Fruit fly (Drosophila melanogaster): ENCODE measurements around the gene Srp68.

The Srp68 gene

dm6 chr3L:9011485-9012389 lies 36.9 kb downstream of the Srp68 start (continued):
- no peak for TF ChIP-seq CG3281 (GFP tag; optimal IDR thresholded peaks at IDR 0.05)
- TF ChIP-seq CG10462 (GFP tag; optimal IDR thresholded peaks at IDR 0.05): peak; percentile 54
- TF ChIP-seq CG8924 (tag; optimal IDR thresholded peaks at IDR 0.05): peak; percentile 78
- TF ChIP-seq CG6654 (GFP tag; optimal IDR thresholded peaks at IDR 0.05): peak; percentile 38
- TF ChIP-seq CG18764 (GFP tag; optimal IDR thresholded peaks at IDR 0.05): peak; percentile 65
- TF ChIP-seq Xrp1 (GFP tag; IDR thresholded peaks at IDR 0.05): peak; percentile 93
- peak in 1 of 3 experiments; percentile 86 for TF ChIP-seq lola (GFP tag; optimal IDR thresholded peaks at IDR 0.05)
- TF ChIP-seq jumu (GFP tag; optimal IDR thresholded peaks at IDR 0.05): peak; percentile 85
- TF ChIP-seq TFAM (GFP tag; optimal IDR thresholded peaks at IDR 0.05): no peak
- peak; percentile 77 for TF ChIP-seq fd102C (GFP tag; optimal IDR thresholded peaks at IDR 0.05)
- TF ChIP-seq Side (GFP tag; optimal IDR thresholded peaks at IDR 0.05): peak; percentile 81
- TF ChIP-seq CG4404 (GFP tag; IDR thresholded peaks at IDR 0.05): peak; percentile 93
- TF ChIP-seq CG2202 (tag; optimal IDR thresholded peaks at IDR 0.05): peak; percentile 70
- TF ChIP-seq Oli (tag; optimal IDR thresholded peaks at IDR 0.05): peak; percentile 69
- peak; percentile 59 for TF ChIP-seq CG17186 (GFP tag; optimal IDR thresholded peaks at IDR 0.05)
- 0 out of 2 replicates have a peak, but pooled peaks have one; percentile 43 for TF ChIP-seq CG32767 (GFP tag; IDR thresholded peaks at IDR 0.05)
- TF ChIP-seq Med (GFP tag): peak; percentile 85
- no peak; the same call in 2 of the 3 replicates for TF ChIP-seq sr (GFP tag; IDR thresholded peaks at IDR 0.05)
- TF ChIP-seq Ada2b (GFP tag; IDR thresholded peaks at IDR 0.05): peak; percentile 58
- peak; percentile 92 for TF ChIP-seq ci (GFP tag; IDR thresholded peaks at IDR 0.05)

dm6 chr3L:9013745-9014144 lies 38.9 kb downstream of the Srp68 start:
- TF ChIP-seq Nf-YB (GFP tag; optimal IDR thresholded peaks at IDR 0.05) (no peak), zen (tag; optimal IDR thresholded peaks at IDR 0.05) (peak; percentile 93), twi (tag; optimal IDR thresholded peaks at IDR 0.05) (peak; percentile 16)

dm6 chr3L:9017414-9017813 lies 42.6 kb downstream of the Srp68 start:
- no peak for TF ChIP-seq CG3407 (GFP tag; optimal IDR thresholded peaks at IDR 0.05)
- TF ChIP-seq zen (tag; optimal IDR thresholded peaks at IDR 0.05): peak; percentile 96
- TF ChIP-seq Side (GFP tag; optimal IDR thresholded peaks at IDR 0.05): no peak
- TF ChIP-seq tll (GFP tag; optimal IDR thresholded peaks at IDR 0.05): peak in 1 of 2 experiments; percentile 15
- TF ChIP-seq Xbp1 (GFP tag; optimal IDR thresholded peaks at IDR 0.05): no peak
- TF ChIP-seq CG15479 (GFP tag; optimal IDR thresholded peaks at IDR 0.05): peak; percentile 43
- no peak for TF ChIP-seq CG14965 (GFP tag; optimal IDR thresholded peaks at IDR 0.05; ENCODE audit: borderline replicate concordance)
- TF ChIP-seq CG3281 (GFP tag; optimal IDR thresholded peaks at IDR 0.05): no peak

- TF ChIP-seq sug (tag; optimal IDR thresholded peaks at IDR 0.05): no peak
- TF ChIP-seq bbx (GFP tag; IDR thresholded peaks at IDR 0.05; ENCODE audit: partially characterized antibody): peak; percentile 44
- TF ChIP-seq Trl (optimal IDR thresholded peaks at IDR 0.05): peak; percentile 34 to 49
- TF ChIP-seq Trl (GFP tag; optimal IDR thresholded peaks at IDR 0.05): no peak
- no peak for TF ChIP-seq sc (optimal IDR thresholded peaks at IDR 0.05)
- no peak for TF ChIP-seq sc (GFP tag; optimal IDR thresholded peaks at IDR 0.05)
- peak; percentile 43; the same call in 1 of the 3 replicates for TF ChIP-seq Opbp (GFP tag; IDR thresholded peaks at IDR 0.05; ENCODE audit: partially characterized antibody)
- TF ChIP-seq kni (GFP tag; optimal IDR thresholded peaks at IDR 0.05): peak; percentile 68
- TF ChIP-seq cg (GFP tag; optimal IDR thresholded peaks at IDR 0.05): peak; percentile 44
- peak; percentile 99 for TF ChIP-seq Nf-YC (tag; optimal IDR thresholded peaks at IDR 0.05)
- TF ChIP-seq gt (GFP tag; IDR thresholded peaks at IDR 0.05): no peak
- no peak for TF ChIP-seq CG8765 (GFP tag; IDR thresholded peaks at IDR 0.05)
- peak; percentile 79 for TF ChIP-seq CG11504 (tag; optimal IDR thresholded peaks at IDR 0.05)
- TF ChIP-seq hbn (GFP tag; IDR thresholded peaks at IDR 0.05; ENCODE audit: partially characterized antibody): no peak
- TF ChIP-seq chm (GFP tag; IDR thresholded peaks at IDR 0.05): peak; percentile 49; the same call in 1 of the 2 replicates
- peak; percentile 17 for TF ChIP-seq grn (GFP tag; optimal IDR thresholded peaks at IDR 0.05)
- TF ChIP-seq CG11093 (GFP tag; IDR thresholded peaks at IDR 0.05): no peak
Measured at dm6 chr3L:9019196-9019662, 44.4 kb downstream of the Srp68 start, which contains the start of gene Doc2. Gene Doc2, minus strand, starts transcription at chr3L:9019246.
